Worm (Caenorhabditis elegans) whole organism, L4 larva: ENCODE results near the gene nhr-103.

ENCODE experiments used
- ceh-62 ChIP-seq: sonication (generic microtip); optimal IDR thresholded peaks from 2 replicates; lab custom pipeline; 2017; ENCODE audit warnings: missing biosample characterization, missing genetic modification characterization
- lin-13 ChIP-seq: fragments of 150-350 bp; optimal IDR thresholded peaks from 2 replicates; lab custom pipeline; 2014; ENCODE audit warnings: missing biosample characterization, missing genetic modification reagents, missing genetic modification characterization
- nhr-102 ChIP-seq: sonication (generic microtip); optimal IDR thresholded peaks from 2 replicates; lab custom pipeline; 2016; ENCODE audit warnings: mild to moderate bottlenecking, missing genetic modification characterization, moderate library complexity, missing compliant biosample characterization
- nhr-11 ChIP-seq: fragments of 150-350 bp; optimal IDR thresholded peaks from 2 replicates; lab custom pipeline; 2014; ENCODE audit warnings: missing biosample characterization, missing genetic modification characterization
- nhr-28 ChIP-seq: fragments of 150-350 bp; optimal IDR thresholded peaks from 2 replicates; lab custom pipeline; 2014; ENCODE audit warnings: missing biosample characterization, missing genetic modification characterization
- nhr-41 ChIP-seq: fragments of 200-800 bp; sonication (Bioruptor generic); IDR thresholded peaks from 2 replicates; pipeline ENCODE4 v1.3.6; 2022; ENCODE audit warnings: missing genetic modification reagents, missing genetic modification characterization, missing compliant biosample characterization
- php-3 ChIP-seq: fragments of 200-800 bp; sonication (Bioruptor generic); IDR thresholded peaks from 2 replicates; pipeline ENCODE4 v1.3.6; 2022; ENCODE audit warnings: missing genetic modification reagents, missing genetic modification characterization, missing compliant biosample characterization
- pqm-1 ChIP-seq: sonication (generic microtip); optimal IDR thresholded peaks from 2 replicates; lab custom pipeline; 2017; ENCODE audit warnings: missing biosample characterization, missing genetic modification characterization
- zag-1 ChIP-seq: fragments of 150-350 bp; optimal IDR thresholded peaks from 2 replicates; lab custom pipeline; 2014; ENCODE audit warnings: missing biosample characterization, missing genetic modification characterization

ce11 chrV:2249310-2249709 is 24.1 kb downstream of the nhr-103 start, which contains the start of gene cyp-33C6:
- TF ChIP-seq nhr-41 (GFP tag; lab: Robert Waterston, UW) (no peak), nhr-11 (no peak), pqm-1 (tag; lab: Kevin White, UChicago) (no peak), nhr-28 (no peak), zag-1 (tag; lab: Kevin White, UChicago) (no peak), ceh-62 (tag; lab: Kevin White, UChicago) (no peak), nhr-102 (tag; lab: Kevin White, UChicago) (no peak), lin-13 (GFP tag; lab: Kevin White, UChicago) (no peak), php-3 (GFP tag; lab: Robert Waterston, UW) (no peak)
